Worm (Caenorhabditis elegans) whole organism, late embryonic: ENCODE results near the gene C54C6.11.

Source experiments
- C08G9.2 ChIP-seq: sonication (generic microtip); optimal IDR thresholded peaks from 2 replicates; lab custom pipeline; 2016; ENCODE audit warnings: mild to moderate bottlenecking, missing genetic modification characterization, moderate library complexity, missing compliant biosample characterization
- C38D4.7 ChIP-seq: fragments of 200-800 bp; sonication (Bioruptor generic); optimal IDR thresholded peaks from 2 replicates; lab custom pipeline; 2018; ENCODE audit warnings: mild to moderate bottlenecking, missing genetic modification characterization, moderate library complexity, missing compliant biosample characterization
- K02D7.2 ChIP-seq: sonication (generic microtip); optimal IDR thresholded peaks from 2 replicates; lab custom pipeline; 2017; ENCODE audit warnings: mild to moderate bottlenecking, missing genetic modification characterization, missing compliant biosample characterization
- Y22D7AL.16 ChIP-seq: sonication (generic microtip); optimal IDR thresholded peaks from 2 replicates; lab custom pipeline; 2016; ENCODE audit warnings: missing genetic modification characterization, missing compliant biosample characterization
- ceh-18 ChIP-seq: sonication (generic microtip); optimal IDR thresholded peaks from 2 replicates; lab custom pipeline; 2016; ENCODE audit warnings: missing genetic modification characterization, missing compliant biosample characterization
- ceh-19 ChIP-seq: fragments of 200-800 bp; sonication (Bioruptor generic); optimal IDR thresholded peaks from 2 replicates; lab custom pipeline; 2018; ENCODE audit warnings: mild to moderate bottlenecking, missing genetic modification characterization, missing compliant biosample characterization
- ceh-2 ChIP-seq: sonication (generic microtip); optimal IDR thresholded peaks from 2 replicates; lab custom pipeline; 2016; ENCODE audit warnings: missing genotype, missing genetic modification characterization, missing compliant biosample characterization
- ceh-22 ChIP-seq: sonication (generic microtip); optimal IDR thresholded peaks from 2 replicates; lab custom pipeline; 2017; ENCODE audit warnings: missing biosample characterization, missing genetic modification characterization
- ceh-24 ChIP-seq: sonication (generic microtip); optimal IDR thresholded peaks from 2 replicates; lab custom pipeline; 2016; ENCODE audit warnings: mild to moderate bottlenecking, missing genetic modification characterization, missing compliant biosample characterization
- ceh-31 ChIP-seq: sonication (generic microtip); optimal IDR thresholded peaks from 2 replicates; lab custom pipeline; 2016; ENCODE audit warnings: missing genetic modification characterization, missing compliant biosample characterization
- ceh-34 ChIP-seq: sonication (generic microtip); optimal IDR thresholded peaks from 2 replicates; lab custom pipeline; 2016; ENCODE audit warnings: mild to moderate bottlenecking, missing genetic modification characterization, missing compliant biosample characterization
- che-1 ChIP-seq: sonication (generic microtip); optimal IDR thresholded peaks from 2 replicates; lab custom pipeline; 2016; ENCODE audit warnings: mild to moderate bottlenecking, missing genetic modification characterization, missing compliant biosample characterization
- elt-2 ChIP-seq: sonication (generic microtip); optimal IDR thresholded peaks from 2 replicates; lab custom pipeline; 2016; ENCODE audit warnings: missing genetic modification reagents, missing genetic modification characterization, missing compliant biosample characterization
- fkh-6 ChIP-seq: sonication (generic microtip); optimal IDR thresholded peaks from 2 replicates; lab custom pipeline; 2016; ENCODE audit warnings: missing genetic modification characterization, missing compliant biosample characterization
- hlh-13 ChIP-seq: fragments of 200-800 bp; sonication (Bioruptor generic); optimal IDR thresholded peaks from 2 replicates; lab custom pipeline; 2018; ENCODE audit warnings: mild to moderate bottlenecking, missing genetic modification characterization, missing compliant biosample characterization
- hlh-30 ChIP-seq: sonication (generic microtip); optimal IDR thresholded peaks from 2 replicates; lab custom pipeline; 2017; ENCODE audit warnings: antibody characterized with exemption, missing genetic modification characterization, missing compliant biosample characterization; ENCODE audit not compliant: insufficient read depth
- hlh-6 ChIP-seq: sonication (generic microtip); optimal IDR thresholded peaks from 2 replicates; lab custom pipeline; 2016; ENCODE audit warnings: missing genotype, missing genetic modification characterization, missing compliant biosample characterization
- hlh-8 ChIP-seq: sonication (generic microtip); optimal IDR thresholded peaks from 2 replicates; lab custom pipeline; 2016; ENCODE audit warnings: missing genotype, missing genetic modification characterization, missing compliant biosample characterization
- madf-2 ChIP-seq: sonication (generic microtip); optimal IDR thresholded peaks from 2 replicates; lab custom pipeline; 2017; ENCODE audit warnings: missing genetic modification characterization, missing compliant biosample characterization
- mec-3 ChIP-seq: sonication (generic microtip); optimal IDR thresholded peaks from 2 replicates; lab custom pipeline; 2016; ENCODE audit warnings: borderline replicate concordance, missing genetic modification characterization, missing compliant biosample characterization
- nfya-1 ChIP-seq: sonication (generic microtip); optimal IDR thresholded peaks from 2 replicates; lab custom pipeline; 2017; ENCODE audit warnings: missing genetic modification characterization, mild to moderate bottlenecking, missing compliant biosample characterization, antibody characterized with exemption, moderate library complexity
- nhr-11 ChIP-seq: fragments of 150-350 bp; optimal IDR thresholded peaks from 2 replicates; lab custom pipeline; 2014; ENCODE audit warnings: missing biosample characterization, missing genetic modification characterization
- nhr-232 ChIP-seq: sonication (generic microtip); optimal IDR thresholded peaks from 2 replicates; lab custom pipeline; 2016; ENCODE audit warnings: missing genetic modification characterization, missing compliant biosample characterization
- npax-4 ChIP-seq: sonication (generic microtip); optimal IDR thresholded peaks from 2 replicates; lab custom pipeline; 2016; ENCODE audit warnings: missing genetic modification characterization, missing compliant biosample characterization
- odd-2 ChIP-seq: sonication (generic microtip); optimal IDR thresholded peaks from 2 replicates; lab custom pipeline; 2017; ENCODE audit warnings: antibody characterized with exemption, mild to moderate bottlenecking, missing genetic modification characterization, missing compliant biosample characterization
- pha-4 ChIP-seq: fragments of 150-350 bp; optimal IDR thresholded peaks from 2 replicates; lab custom pipeline; 2018; ENCODE audit warnings: missing biosample characterization, missing genetic modification reagents, missing genetic modification characterization
- pros-1 ChIP-seq: fragments of 150-350 bp; optimal IDR thresholded peaks from 2 replicates; lab custom pipeline; 2014; ENCODE audit warnings: missing biosample characterization, missing genetic modification reagents, missing genetic modification characterization
- ref-2 ChIP-seq: sonication (generic microtip); optimal IDR thresholded peaks from 2 replicates; lab custom pipeline; 2016; ENCODE audit warnings: missing genetic modification characterization, missing compliant biosample characterization
- rnt-1 ChIP-seq: sonication (generic microtip); optimal IDR thresholded peaks from 2 replicates; lab custom pipeline; 2016; ENCODE audit warnings: missing genetic modification characterization, missing compliant biosample characterization
- sdc-2 ChIP-seq: sonication (generic microtip); optimal IDR thresholded peaks from 2 replicates; lab custom pipeline; 2016; ENCODE audit warnings: missing genotype, missing genetic modification characterization, missing compliant biosample characterization
- sox-2 ChIP-seq: fragments of 200-800 bp; sonication (Bioruptor generic); IDR thresholded peaks from 2 replicates; pipeline ENCODE4 v1.3.6; 2022; ENCODE audit warnings: missing genetic modification reagents, missing genetic modification characterization, missing compliant biosample characterization
- sox-4 ChIP-seq: sonication (generic microtip); optimal IDR thresholded peaks from 2 replicates; lab custom pipeline; 2017; ENCODE audit warnings: mild to moderate bottlenecking, missing genetic modification characterization, inconsistent platforms, missing compliant biosample characterization
- tbx-2 ChIP-seq: sonication (generic microtip); optimal IDR thresholded peaks from 2 replicates; lab custom pipeline; 2016; ENCODE audit warnings: missing genetic modification characterization, missing compliant biosample characterization
- ttx-3 ChIP-seq: sonication (generic microtip); optimal IDR thresholded peaks from 2 replicates; lab custom pipeline; 2016; ENCODE audit warnings: missing genetic modification reagents, missing genetic modification characterization, missing compliant biosample characterization
- unc-3 ChIP-seq, 2 experiments: fragments of 200-800 bp in 1 of 2; sonication (Bioruptor generic) in 1 of 2; sonication (generic microtip) in 1 of 2; conservative IDR thresholded peaks in 1 of 2; optimal IDR thresholded peaks in 1 of 2; 2 replicates each; pipeline versions ENCODE4 v1.3.6 to Lab custom; 2016 to 2022; ENCODE audit warnings: missing compliant biosample characterization in 2 of 2, missing genetic modification characterization in 2 of 2, missing genetic modification reagents in 1 of 2
- zip-5 ChIP-seq: sonication (generic microtip); optimal IDR thresholded peaks from 2 replicates; lab custom pipeline; 2016; ENCODE audit warnings: missing genetic modification characterization, missing compliant biosample characterization
- ztf-16 ChIP-seq: sonication (generic microtip); optimal IDR thresholded peaks from 2 replicates; lab custom pipeline; 2017; ENCODE audit warnings: missing genetic modification characterization, missing compliant biosample characterization

The C54C6.11 gene

ce11 chrIII:3519505-3519904 is 28.6 kb upstream of the C54C6.11 start, which contains the start of gene hmit-1.3:
hmit-1.3 (minus strand) TSS chrIII:3519607.
- no peak for TF ChIP-seq ceh-24
- TF ChIP-seq mec-3 (tag; lab: Kevin White, UChicago), result no peak
- no peak for TF ChIP-seq nhr-232 (tag; lab: Kevin White, UChicago)
- no peak for TF ChIP-seq nfya-1 (tag; lab: Kevin White, UChicago)
- no peak for TF ChIP-seq ceh-19 (GFP tag; lab: Kevin White, UChicago)
- TF ChIP-seq hlh-6, result no peak
- TF ChIP-seq unc-3 (GFP tag; conservative IDR thresholded peaks at IDR 0.05; lab: Robert Waterston, UW), result no peak
- no peak for TF ChIP-seq unc-3 (tag; optimal IDR thresholded peaks at IDR 0.05; lab: Kevin White, UChicago)
- TF ChIP-seq hlh-30, result no peak
- TF ChIP-seq ceh-31 (tag; lab: Kevin White, UChicago), result no peak
- TF ChIP-seq hlh-13 (GFP tag; lab: Kevin White, UChicago), result no peak
- TF ChIP-seq ztf-16 (tag; lab: Kevin White, UChicago), result no peak
- TF ChIP-seq C38D4.7, result no peak
- no peak for TF ChIP-seq zip-5
- no peak for TF ChIP-seq che-1 (tag; lab: Kevin White, UChicago)

ce11 chrIII:3520417-3520816 is 27.7 kb upstream of the C54C6.11 start:
- TF ChIP-seq C38D4.7 (no peak), pha-4 (tag; lab: Kevin White, UChicago) (no peak), elt-2 (tag; lab: Kevin White, UChicago) (peak; percentile 23)

- TF ChIP-seq tbx-2 (tag; lab: Kevin White, UChicago) (no peak), ceh-34 (tag; lab: Kevin White, UChicago) (no peak), fkh-6 (no peak), sox-2 (no peak), pha-4 (tag; lab: Kevin White, UChicago) (no peak), npax-4 (tag; lab: Kevin White, UChicago) (no peak)
- TF ChIP-seq, all 69 proteins: peak for 0
Measured at ce11 chrIII:3523363-3523762, 24.8 kb upstream of the C54C6.11 start.

DNA sequence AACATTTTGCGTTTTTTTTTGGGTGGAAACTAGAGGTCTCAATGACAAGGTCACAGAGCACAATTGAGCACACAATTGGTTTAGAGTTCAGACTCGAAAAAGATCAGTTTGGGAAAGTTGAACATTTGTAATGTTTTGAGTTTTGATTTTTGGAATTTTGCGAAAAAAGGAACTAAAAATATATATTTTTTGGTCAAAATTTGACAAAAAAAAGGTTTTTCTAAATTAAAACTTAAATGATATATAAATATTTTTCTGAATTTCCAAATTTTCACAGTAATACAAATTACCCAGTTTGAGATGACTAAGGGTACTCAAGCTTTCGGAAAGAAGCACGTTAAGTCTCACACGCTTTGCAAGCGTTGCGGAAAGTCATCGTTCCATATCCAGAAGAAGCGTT is 19.8 kb upstream of the C54C6.11 start, which contains the start of gene rpl-37:
TSS of gene rpl-37 (plus strand) at position 301 of the 400 bp plus-strand sequence.
- TF ChIP-seq ceh-2 (no peak), hlh-8 (no peak), nhr-11 (tag; lab: Kevin White, UChicago) (no peak)

DNA sequence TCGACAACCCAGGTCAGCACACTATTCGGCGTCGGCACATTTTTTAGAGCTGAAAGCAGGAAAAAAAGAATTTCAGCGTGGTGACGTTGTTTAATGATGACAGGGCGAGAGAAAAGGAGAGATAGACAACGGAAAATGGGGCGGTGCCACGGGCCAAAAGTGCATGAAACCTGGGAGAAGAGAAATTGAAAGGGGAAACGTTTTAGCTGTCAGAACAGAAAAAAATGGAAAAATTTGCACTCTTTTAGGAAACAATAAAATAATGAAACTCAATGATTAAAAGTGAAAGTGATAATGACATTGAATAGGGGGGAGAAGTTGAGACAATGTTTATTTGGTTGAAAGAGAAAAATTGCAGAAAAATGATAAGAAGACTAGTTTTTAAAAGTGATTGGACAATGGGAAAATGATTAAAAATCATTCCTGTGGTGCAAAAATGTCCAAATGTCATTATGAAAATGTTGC is 18.3 kb upstream of the C54C6.11 start, which contains the start of gene pitp-1:
TSS of gene pitp-1 (minus strand) at position 51 of the 465 bp plus-strand sequence.
- no peak for TF ChIP-seq sdc-2
- no peak for TF ChIP-seq ceh-22
- no peak for TF ChIP-seq fkh-6
- TF ChIP-seq ttx-3, result no peak
- no peak for TF ChIP-seq ref-2 (tag; lab: Kevin White, UChicago)
- no peak for TF ChIP-seq npax-4 (tag; lab: Kevin White, UChicago)
- no peak for TF ChIP-seq K02D7.2 (tag; lab: Kevin White, UChicago)
- no peak for TF ChIP-seq pha-4 (tag; lab: Kevin White, UChicago)
- TF ChIP-seq pros-1, result no peak
- no peak for TF ChIP-seq zip-5
- TF ChIP-seq nhr-11 (tag; lab: Kevin White, UChicago), result no peak
- no peak for TF ChIP-seq rnt-1 (tag; lab: Kevin White, UChicago)
- TF ChIP-seq ceh-31 (tag; lab: Kevin White, UChicago), result no peak
- no peak for TF ChIP-seq ceh-18 (tag; lab: Kevin White, UChicago)
- no peak for TF ChIP-seq C08G9.2 (tag; lab: Kevin White, UChicago)
- no peak for TF ChIP-seq sox-4 (tag; lab: Kevin White, UChicago)
- no peak for TF ChIP-seq odd-2
- TF ChIP-seq madf-2 (tag; lab: Kevin White, UChicago), result no peak
- TF ChIP-seq nfya-1 (tag; lab: Kevin White, UChicago), result no peak
- no peak for TF ChIP-seq Y22D7AL.16 (tag; lab: Kevin White, UChicago)
